Worm (Caenorhabditis elegans): ENCODE data around the gene dve-1.

The dve-1 gene

DNA sequence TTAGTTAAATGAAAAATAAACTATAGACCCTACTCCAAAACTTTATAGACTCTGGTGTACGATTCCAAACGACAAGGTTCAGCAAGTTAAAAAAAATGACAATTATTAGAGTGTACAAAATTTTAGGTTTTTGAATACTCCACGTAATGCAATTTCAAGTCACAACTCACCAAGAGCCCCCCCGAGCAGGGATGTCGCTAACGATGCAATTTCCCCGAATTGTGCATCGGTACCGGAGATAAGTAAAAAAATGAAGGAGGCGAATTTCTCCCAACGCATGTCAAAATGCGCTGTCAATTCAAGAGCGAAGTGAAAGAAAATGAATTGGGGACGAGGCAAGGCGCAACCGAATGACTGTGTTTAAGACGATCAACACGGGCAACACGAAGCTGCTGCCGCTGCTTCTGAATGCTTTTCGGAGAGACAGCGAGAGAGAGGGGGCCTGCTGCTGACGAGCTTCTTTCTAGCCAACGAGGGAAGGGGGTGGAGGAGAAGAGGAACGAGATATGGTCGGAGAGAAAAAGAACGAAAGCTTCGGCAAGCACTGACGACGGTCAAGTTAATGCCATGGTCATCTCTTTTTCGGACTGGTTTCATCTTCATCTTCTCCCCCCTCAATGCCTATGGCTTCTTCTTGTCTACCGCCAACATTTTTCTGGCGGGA is 23.7 kb upstream of the dve-1 start, which contains the start of gene abu-12:
TSS of gene abu-12 (minus strand) at position 472 of the 664 bp plus-strand sequence.
- TF ChIP-seq sea-1 (GFP tag; conservative IDR thresholded peaks at IDR 0.05) (no peak), hnd-1 (tag; optimal IDR thresholded peaks at IDR 0.05) (no peak), scrt-1 (GFP tag; IDR thresholded peaks at IDR 0.05) (no peak), ama-1 (optimal IDR thresholded peaks at IDR 0.05) (no peak), F13C5.2 (tag; optimal IDR thresholded peaks at IDR 0.05) (no peak)

- TF ChIP-seq scrt-1 (GFP tag; IDR thresholded peaks at IDR 0.05) (no peak), aly-1 (tag; optimal IDR thresholded peaks at IDR 0.05) (no peak), F13C5.2 (tag; optimal IDR thresholded peaks at IDR 0.05) (no peak), tbx-37 (GFP tag; conservative IDR thresholded peaks at IDR 0.05) (no peak), pes-1 (GFP tag; IDR thresholded peaks at IDR 0.05) (no peak)
Observed at ce11 chrX:449820-450219, 16.2 kb upstream of the dve-1 start, which contains the start of gene F52D1.2. TSS of gene F52D1.2 (minus strand) at chrX:450212.

DNA sequence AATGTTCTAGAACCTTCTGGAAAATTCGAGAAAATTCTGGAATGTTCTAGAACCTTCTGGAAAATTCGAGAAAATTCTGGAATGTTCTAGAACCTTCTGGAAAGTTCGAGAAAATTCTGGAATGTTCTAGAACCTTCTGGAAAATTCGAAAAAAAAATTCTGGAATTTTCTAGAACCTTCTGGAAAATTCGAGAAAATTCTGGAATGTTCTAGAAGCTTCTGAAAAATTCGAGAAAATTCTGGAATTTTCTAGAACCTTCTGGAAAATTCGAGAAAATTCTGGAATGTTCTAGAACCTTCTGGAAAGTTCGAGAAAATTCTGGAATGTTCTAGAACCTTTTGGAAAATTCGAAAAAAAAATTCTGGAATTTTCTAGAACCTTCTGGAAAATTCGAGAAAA is 9.8 kb upstream of the dve-1 start:
- TF ChIP-seq pes-1 (GFP tag; IDR thresholded peaks at IDR 0.05), result peak; percentile 21; the same call in 1 of the 2 replicates

DNA sequence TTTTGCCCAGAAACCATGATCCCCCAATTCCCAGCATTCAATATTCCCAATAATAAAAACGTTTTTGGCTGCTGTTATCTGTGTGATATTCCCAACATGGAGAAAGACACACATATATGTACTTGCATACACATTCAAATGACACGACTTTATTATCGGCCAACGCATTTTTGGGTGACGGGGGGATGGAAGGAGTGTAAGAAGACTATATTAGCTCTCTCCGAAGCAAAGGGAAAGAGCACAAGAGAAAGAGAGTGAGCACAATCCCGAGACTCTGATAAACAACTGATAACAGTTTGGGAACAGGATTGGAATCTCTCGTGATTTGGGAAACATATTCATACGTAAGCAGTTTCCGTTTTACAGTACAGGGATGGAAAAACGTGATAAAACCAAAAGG is 6.8 kb upstream of the dve-1 start:
- no peak for TF ChIP-seq pes-1 (GFP tag; IDR thresholded peaks at IDR 0.05)
- no peak for TF ChIP-seq flt-1 (GFP tag; IDR thresholded peaks at IDR 0.05)
- no peak for TF ChIP-seq B0310.2 (tag; optimal IDR thresholded peaks at IDR 0.05)
- TF ChIP-seq tbx-37 (GFP tag; conservative IDR thresholded peaks at IDR 0.05), result no peak
- no peak for TF ChIP-seq hmg-4 (GFP tag; optimal IDR thresholded peaks at IDR 0.05)
- TF ChIP-seq ceh-13 (GFP tag; optimal IDR thresholded peaks at IDR 0.05), result no peak
- TF ChIP-seq tbx-11 (GFP tag; IDR thresholded peaks at IDR 0.05), result no peak
- TF ChIP-seq hmbx-1 (tag; optimal IDR thresholded peaks at IDR 0.05), result no peak
- TF ChIP-seq scrt-1 (GFP tag; IDR thresholded peaks at IDR 0.05), result no peak
- TF ChIP-seq sea-1 (GFP tag; conservative IDR thresholded peaks at IDR 0.05), result no peak
- TF ChIP-seq hnd-1 (tag; optimal IDR thresholded peaks at IDR 0.05), result no peak
- no peak for TF ChIP-seq F13C5.2 (tag; optimal IDR thresholded peaks at IDR 0.05)
- no peak for TF ChIP-seq ama-1 (optimal IDR thresholded peaks at IDR 0.05)
- no peak for TF ChIP-seq ceh-36 (tag; optimal IDR thresholded peaks at IDR 0.05)
- TF ChIP-seq ets-7 (tag; optimal IDR thresholded peaks at IDR 0.05), result no peak
- no peak for TF ChIP-seq tra-4 (tag; optimal IDR thresholded peaks at IDR 0.05)
- no peak for TF ChIP-seq aly-1 (tag; optimal IDR thresholded peaks at IDR 0.05)

ce11 chrX:439031-439430 is 5.4 kb upstream of the dve-1 start:
- no peak for TF ChIP-seq ceh-13 (GFP tag; optimal IDR thresholded peaks at IDR 0.05)
- TF ChIP-seq tbx-11 (GFP tag; IDR thresholded peaks at IDR 0.05), result no peak
- no peak for TF ChIP-seq tra-4 (tag; optimal IDR thresholded peaks at IDR 0.05)
- TF ChIP-seq scrt-1 (GFP tag; IDR thresholded peaks at IDR 0.05), result no peak
- no peak for TF ChIP-seq hmbx-1 (tag; optimal IDR thresholded peaks at IDR 0.05)
- no peak for TF ChIP-seq hnd-1 (tag; optimal IDR thresholded peaks at IDR 0.05)
- no peak for TF ChIP-seq F13C5.2 (tag; optimal IDR thresholded peaks at IDR 0.05)
- TF ChIP-seq ets-7 (tag; optimal IDR thresholded peaks at IDR 0.05), result no peak
- no peak for TF ChIP-seq flt-1 (GFP tag; IDR thresholded peaks at IDR 0.05)
- no peak for TF ChIP-seq tbx-37 (GFP tag; conservative IDR thresholded peaks at IDR 0.05)
- no peak for TF ChIP-seq pes-1 (GFP tag; IDR thresholded peaks at IDR 0.05)

- TF ChIP-seq aly-1 (tag; optimal IDR thresholded peaks at IDR 0.05), result no peak
- no peak for TF ChIP-seq ceh-36 (tag; optimal IDR thresholded peaks at IDR 0.05)
- no peak for TF ChIP-seq hnd-1 (tag; optimal IDR thresholded peaks at IDR 0.05)
Observed at ce11 chrX:438396-438795, 4.8 kb upstream of the dve-1 start.

DNA sequence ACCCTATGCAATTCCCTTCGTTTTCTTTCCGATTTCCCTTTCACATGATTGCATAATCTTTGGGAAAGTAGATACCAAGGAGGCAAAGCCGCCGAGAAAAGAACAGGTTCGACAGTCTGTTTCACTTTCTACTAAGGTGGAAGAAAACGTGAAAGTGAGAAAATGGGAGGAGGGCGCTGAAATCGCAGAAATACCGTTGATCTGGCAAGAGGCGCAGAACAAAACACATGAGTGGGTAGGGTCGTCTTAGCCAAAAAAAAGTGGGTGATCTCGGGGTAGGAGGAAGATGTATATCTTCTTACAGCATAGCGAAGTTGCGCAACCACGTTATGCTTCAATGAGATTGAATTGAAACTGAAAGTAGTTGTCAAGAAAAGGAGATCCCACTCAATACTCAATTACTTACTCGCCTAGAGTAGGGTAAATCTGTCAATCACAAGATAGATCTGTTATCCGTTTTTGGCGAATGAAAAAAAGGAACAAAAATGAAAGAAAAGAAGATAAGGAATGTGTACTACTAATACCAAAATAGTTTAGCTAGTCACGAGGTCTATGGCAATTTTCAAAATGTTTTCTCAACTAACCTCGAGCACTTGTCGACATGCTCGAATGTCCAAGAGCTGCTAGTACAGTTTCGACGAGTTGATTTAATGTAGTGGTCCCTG is 451 bp downstream of the dve-1 start:
- TF ChIP-seq pes-1 (GFP tag; IDR thresholded peaks at IDR 0.05), result no peak
- TF ChIP-seq aly-1 (tag; optimal IDR thresholded peaks at IDR 0.05), result no peak
- TF ChIP-seq hmg-4 (GFP tag; optimal IDR thresholded peaks at IDR 0.05), result no peak
- no peak for TF ChIP-seq hnd-1 (tag; optimal IDR thresholded peaks at IDR 0.05)
- no peak for TF ChIP-seq ama-1 (optimal IDR thresholded peaks at IDR 0.05)
- no peak for TF ChIP-seq flt-1 (GFP tag; IDR thresholded peaks at IDR 0.05)
- no peak for TF ChIP-seq F13C5.2 (tag; optimal IDR thresholded peaks at IDR 0.05)

DNA sequence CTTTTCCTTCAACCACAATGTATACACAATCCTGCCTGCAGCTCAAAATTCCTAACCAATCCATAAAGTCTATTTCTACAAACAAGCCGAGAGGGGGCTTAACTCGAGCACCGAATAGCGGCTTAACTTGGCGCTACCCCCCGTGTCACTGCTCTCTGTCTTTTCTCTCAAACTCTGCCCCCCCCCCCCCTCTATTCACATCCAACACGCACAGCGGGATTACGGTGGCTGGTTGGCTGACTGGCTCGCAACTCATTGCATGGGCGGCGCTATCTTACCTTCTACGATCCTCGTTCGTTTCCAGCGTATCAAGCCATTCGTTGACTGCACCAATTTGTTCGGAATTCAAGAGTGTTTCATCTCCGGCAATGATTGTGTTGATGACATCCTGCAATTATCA is 2.0 kb downstream of the dve-1 start:
- TF ChIP-seq ceh-36 (tag; optimal IDR thresholded peaks at IDR 0.05), result no peak
- TF ChIP-seq flt-1 (GFP tag; IDR thresholded peaks at IDR 0.05), result no peak
- peak; percentile 13 for TF ChIP-seq hmg-4 (GFP tag; optimal IDR thresholded peaks at IDR 0.05)

- TF ChIP-seq sea-1 (GFP tag; conservative IDR thresholded peaks at IDR 0.05) (no peak), F13C5.2 (tag; optimal IDR thresholded peaks at IDR 0.05) (no peak), flt-1 (GFP tag; IDR thresholded peaks at IDR 0.05) (no peak), ceh-13 (GFP tag; optimal IDR thresholded peaks at IDR 0.05) (no peak), scrt-1 (GFP tag; IDR thresholded peaks at IDR 0.05) (no peak), aly-1 (tag; optimal IDR thresholded peaks at IDR 0.05) (no peak), B0310.2 (tag; optimal IDR thresholded peaks at IDR 0.05) (no peak), tbx-37 (GFP tag; conservative IDR thresholded peaks at IDR 0.05) (no peak), hnd-1 (tag; optimal IDR thresholded peaks at IDR 0.05) (no peak), pes-1 (GFP tag; IDR thresholded peaks at IDR 0.05) (no peak), hmg-4 (GFP tag; optimal IDR thresholded peaks at IDR 0.05) (no peak), tbx-11 (GFP tag; IDR thresholded peaks at IDR 0.05) (no peak), ceh-36 (tag; optimal IDR thresholded peaks at IDR 0.05) (no peak), tra-4 (tag; optimal IDR thresholded peaks at IDR 0.05) (no peak), ama-1 (optimal IDR thresholded peaks at IDR 0.05) (no peak), hmbx-1 (tag; optimal IDR thresholded peaks at IDR 0.05) (no peak), ets-7 (tag; optimal IDR thresholded peaks at IDR 0.05) (no peak)
Observed at ce11 chrX:425535-425934, 8.1 kb downstream of the dve-1 start, which contains the start of gene ZK1193.2. TSS of gene ZK1193.2 (minus strand) at chrX:425635.
